Worm (Caenorhabditis elegans): ENCODE results near the gene txt-3.

The txt-3 gene

DNA sequence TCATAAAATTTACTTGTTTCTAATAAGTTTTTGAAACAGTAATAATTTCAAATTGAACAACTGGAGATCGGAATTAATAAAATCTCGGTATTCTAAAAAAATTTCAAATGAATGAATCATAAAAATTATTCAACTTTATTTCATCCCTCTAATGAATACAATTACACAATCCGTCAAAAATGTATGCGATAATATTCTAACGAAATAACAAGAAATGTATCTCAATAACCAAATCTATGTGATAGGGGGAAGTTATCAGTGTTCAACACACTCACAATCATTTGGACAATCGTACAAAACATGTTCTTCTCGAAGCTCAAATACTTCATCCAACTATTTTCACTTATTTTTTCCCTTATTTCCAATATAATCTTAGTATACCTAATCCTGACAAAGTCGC lies 22.1 kb upstream of the txt-3 start, which contains the start of gene Y9C9A.5:
Gene Y9C9A.5 (plus strand): TSS at position 301 of the 400 bp plus-strand sequence.
- TF ChIP-seq ceh-36 (tag; optimal IDR thresholded peaks at IDR 0.05), result no peak
- no peak for TF ChIP-seq B0310.2 (tag; optimal IDR thresholded peaks at IDR 0.05)
- TF ChIP-seq tra-4 (tag; optimal IDR thresholded peaks at IDR 0.05), result no peak
- no peak for TF ChIP-seq sea-1 (GFP tag; conservative IDR thresholded peaks at IDR 0.05)
- no peak for TF ChIP-seq hmbx-1 (tag; optimal IDR thresholded peaks at IDR 0.05)
- no peak for TF ChIP-seq scrt-1 (GFP tag; IDR thresholded peaks at IDR 0.05)
- no peak for TF ChIP-seq aly-1 (tag; optimal IDR thresholded peaks at IDR 0.05)
- TF ChIP-seq tbx-11 (GFP tag; IDR thresholded peaks at IDR 0.05), result no peak

DNA sequence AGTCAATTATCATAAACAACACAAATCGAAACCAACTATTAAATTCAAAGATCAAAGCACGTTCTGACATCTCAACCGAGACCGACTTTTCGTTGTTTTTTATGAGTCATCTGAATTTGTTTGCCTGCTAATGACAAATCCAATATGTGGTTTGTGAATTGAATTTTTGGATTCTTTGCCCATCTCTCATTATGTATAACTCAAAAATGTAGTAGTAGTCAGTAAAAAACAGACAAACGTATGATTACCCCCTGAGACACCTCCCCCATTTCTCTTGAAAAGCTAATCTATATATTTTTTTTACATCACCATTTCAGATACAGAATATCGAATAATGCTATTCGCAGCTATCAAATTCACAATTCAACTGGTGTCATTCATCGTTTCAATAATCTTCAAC lies 18.0 kb upstream of the txt-3 start, which contains the start of gene str-169:
Gene str-169 (plus strand): TSS at position 301 of the 400 bp plus-strand sequence.
- TF ChIP-seq hnd-1 (tag; optimal IDR thresholded peaks at IDR 0.05), result no peak
- TF ChIP-seq ama-1 (optimal IDR thresholded peaks at IDR 0.05), result no peak
- no peak for TF ChIP-seq flt-1 (GFP tag; IDR thresholded peaks at IDR 0.05)
- no peak for TF ChIP-seq hmbx-1 (tag; optimal IDR thresholded peaks at IDR 0.05)
- no peak for TF ChIP-seq F13C5.2 (tag; optimal IDR thresholded peaks at IDR 0.05)
- TF ChIP-seq ceh-36 (tag; optimal IDR thresholded peaks at IDR 0.05), result no peak
- TF ChIP-seq aly-1 (tag; optimal IDR thresholded peaks at IDR 0.05), result no peak
- no peak for TF ChIP-seq sea-1 (GFP tag; conservative IDR thresholded peaks at IDR 0.05)
- TF ChIP-seq ets-7 (tag; optimal IDR thresholded peaks at IDR 0.05), result no peak
- no peak for TF ChIP-seq hmg-4 (GFP tag; optimal IDR thresholded peaks at IDR 0.05)
- TF ChIP-seq tbx-37 (GFP tag; conservative IDR thresholded peaks at IDR 0.05), result no peak

ce11 chrIV:4949729-4950128 lies 14.0 kb upstream of the txt-3 start:
- TF ChIP-seq flt-1 (GFP tag; IDR thresholded peaks at IDR 0.05), result peak; percentile 77

- TF ChIP-seq ets-7 (tag; optimal IDR thresholded peaks at IDR 0.05), result no peak
Observed at ce11 chrIV:4953887-4954286, 9.9 kb upstream of the txt-3 start, which contains the start of gene str-163. Gene str-163 (plus strand): TSS chrIV:4954187.

ce11 chrIV:4960623-4961022 lies 3.1 kb upstream of the txt-3 start, which contains the start of gene str-164:
Gene str-164 (plus strand): TSS chrIV:4960735.
- no peak for TF ChIP-seq scrt-1 (GFP tag; IDR thresholded peaks at IDR 0.05)
- TF ChIP-seq tbx-37 (GFP tag; conservative IDR thresholded peaks at IDR 0.05), result no peak
- no peak for TF ChIP-seq hmg-4 (GFP tag; optimal IDR thresholded peaks at IDR 0.05)
- no peak for TF ChIP-seq ama-1 (optimal IDR thresholded peaks at IDR 0.05)
- no peak for TF ChIP-seq flt-1 (GFP tag; IDR thresholded peaks at IDR 0.05)
- no peak for TF ChIP-seq hmbx-1 (tag; optimal IDR thresholded peaks at IDR 0.05)
- TF ChIP-seq aly-1 (tag; optimal IDR thresholded peaks at IDR 0.05), result no peak
- no peak for TF ChIP-seq ets-7 (tag; optimal IDR thresholded peaks at IDR 0.05)
- TF ChIP-seq sea-1 (GFP tag; conservative IDR thresholded peaks at IDR 0.05), result no peak
- no peak for TF ChIP-seq tbx-11 (GFP tag; IDR thresholded peaks at IDR 0.05)
- no peak for TF ChIP-seq tra-4 (tag; optimal IDR thresholded peaks at IDR 0.05)
- no peak for TF ChIP-seq B0310.2 (tag; optimal IDR thresholded peaks at IDR 0.05)
- no peak for TF ChIP-seq hnd-1 (tag; optimal IDR thresholded peaks at IDR 0.05)
- no peak for TF ChIP-seq F13C5.2 (tag; optimal IDR thresholded peaks at IDR 0.05)
- TF ChIP-seq ceh-13 (GFP tag; optimal IDR thresholded peaks at IDR 0.05), result no peak
- TF ChIP-seq pes-1 (GFP tag; IDR thresholded peaks at IDR 0.05), result no peak
- no peak for TF ChIP-seq ceh-36 (tag; optimal IDR thresholded peaks at IDR 0.05)

- TF ChIP-seq tra-4 (tag; optimal IDR thresholded peaks at IDR 0.05) (no peak), hmbx-1 (tag; optimal IDR thresholded peaks at IDR 0.05) (no peak), hnd-1 (tag; optimal IDR thresholded peaks at IDR 0.05) (no peak), sea-1 (GFP tag; conservative IDR thresholded peaks at IDR 0.05) (no peak), ceh-13 (GFP tag; optimal IDR thresholded peaks at IDR 0.05) (no peak), ama-1 (optimal IDR thresholded peaks at IDR 0.05) (no peak), ceh-36 (tag; optimal IDR thresholded peaks at IDR 0.05) (no peak), ets-7 (tag; optimal IDR thresholded peaks at IDR 0.05) (no peak), hmg-4 (GFP tag; optimal IDR thresholded peaks at IDR 0.05) (no peak)
Observed at ce11 chrIV:4969419-4969818, 5.7 kb downstream of the txt-3 start, which contains the start of gene Y9C9A.13. Gene Y9C9A.13 (minus strand): TSS chrIV:4969519.

DNA sequence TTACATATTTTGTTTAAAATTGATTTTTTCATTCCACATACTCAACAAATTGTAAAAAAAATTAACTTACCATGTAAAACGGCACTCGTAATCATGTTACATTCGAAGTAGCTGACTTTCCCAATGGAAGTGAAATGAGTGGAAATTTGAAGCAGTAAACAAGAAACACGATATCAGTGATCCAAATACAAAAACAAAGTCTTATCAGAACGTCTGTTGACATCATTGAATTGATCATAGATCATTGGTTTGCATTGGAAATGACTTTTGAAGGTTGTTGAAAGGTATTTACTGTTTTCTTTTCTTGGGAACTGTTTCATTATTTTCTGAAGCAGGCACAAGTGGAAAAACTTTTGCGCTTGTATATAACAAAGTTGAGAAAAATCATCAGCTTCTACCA lies 12.2 kb downstream of the txt-3 start, which contains the start of gene Y9C9A.16:
Gene Y9C9A.16 (minus strand): TSS at position 131 of the 400 bp plus-strand sequence.
- TF ChIP-seq tra-4 (tag; optimal IDR thresholded peaks at IDR 0.05) (no peak), tbx-37 (GFP tag; conservative IDR thresholded peaks at IDR 0.05) (no peak), flt-1 (GFP tag; IDR thresholded peaks at IDR 0.05) (no peak), ceh-13 (GFP tag; optimal IDR thresholded peaks at IDR 0.05) (no peak), hnd-1 (tag; optimal IDR thresholded peaks at IDR 0.05) (no peak), hmg-4 (GFP tag; optimal IDR thresholded peaks at IDR 0.05) (no peak), ets-7 (tag; optimal IDR thresholded peaks at IDR 0.05) (no peak), ceh-36 (tag; optimal IDR thresholded peaks at IDR 0.05) (no peak), ama-1 (optimal IDR thresholded peaks at IDR 0.05) (no peak), hmbx-1 (tag; optimal IDR thresholded peaks at IDR 0.05) (no peak), sea-1 (GFP tag; conservative IDR thresholded peaks at IDR 0.05) (no peak), F13C5.2 (tag; optimal IDR thresholded peaks at IDR 0.05) (no peak), scrt-1 (GFP tag; IDR thresholded peaks at IDR 0.05) (no peak), tbx-11 (GFP tag; IDR thresholded peaks at IDR 0.05) (no peak), pes-1 (GFP tag; IDR thresholded peaks at IDR 0.05) (no peak), B0310.2 (tag; optimal IDR thresholded peaks at IDR 0.05) (no peak), aly-1 (tag; optimal IDR thresholded peaks at IDR 0.05) (no peak)

- TF ChIP-seq F13C5.2 (tag; optimal IDR thresholded peaks at IDR 0.05) (no peak), hmg-4 (GFP tag; optimal IDR thresholded peaks at IDR 0.05) (no peak), hnd-1 (tag; optimal IDR thresholded peaks at IDR 0.05) (no peak), sea-1 (GFP tag; conservative IDR thresholded peaks at IDR 0.05) (no peak), pes-1 (GFP tag; IDR thresholded peaks at IDR 0.05) (no peak), flt-1 (GFP tag; IDR thresholded peaks at IDR 0.05) (no peak), tra-4 (tag; optimal IDR thresholded peaks at IDR 0.05) (no peak), hmbx-1 (tag; optimal IDR thresholded peaks at IDR 0.05) (no peak), ets-7 (tag; optimal IDR thresholded peaks at IDR 0.05) (no peak), ama-1 (optimal IDR thresholded peaks at IDR 0.05) (no peak)
Observed at ce11 chrIV:4977176-4977693, 13.5 kb downstream of the txt-3 start, which contains the start of gene E03H12.5. Gene E03H12.5 (plus strand): TSS chrIV:4977226.

Data from whole organism, early embryonic.